In genomic region chr3R:30245739-30246589, dm6 we compare ENCODE assay signal across 5 fruit fly cellular contexts.
TF ChIP-seq lines count a peak whose summit lies in the region.

No protein-coding gene starts in this region.

- no peak for TF ChIP-seq CTCF in whole organism, embryonic (GFP tag; optimal IDR thresholded peaks at IDR 0.05; lab: Kevin White, UChicago)

TF ChIP-seq in whole organism, adult, 20 proteins besides CTCF, POLR2A, EP300 and RAD21:
- TF ChIP-seq cic (GFP tag; optimal IDR thresholded peaks at IDR 0.05; lab: Kevin White, UChicago), result no peak
- TF ChIP-seq kay (GFP tag; lab: Kevin White, UChicago; ENCODE audit: borderline replicate concordance), result peak; percentile 53

TF ChIP-seq in whole organism, embryonic, 481 proteins besides CTCF, POLR2A, EP300 and RAD21:
- TF ChIP-seq Ets65A (GFP tag; lab: Kevin White, UChicago) (peak; percentile 91), CG8290 (GFP tag; optimal IDR thresholded peaks at IDR 0.05; lab: Kevin White, UChicago) (no peak), CG8290 (tag; optimal IDR thresholded peaks at IDR 0.05; lab: Kevin White, UChicago) (no peak)

TF ChIP-seq in whole organism, prepupa, 60 proteins besides CTCF, POLR2A, EP300 and RAD21 (continues in another document):
- TF ChIP-seq CG6792 (GFP tag; optimal IDR thresholded peaks at IDR 0.05; lab: Kevin White, UChicago) (no peak), salr (GFP tag; optimal IDR thresholded peaks at IDR 0.05; lab: Kevin White, UChicago) (no peak), Eip75B (GFP tag; optimal IDR thresholded peaks at IDR 0.05; lab: Kevin White, UChicago) (no peak), eg (GFP tag; IDR thresholded peaks at IDR 0.05; lab: Robert Waterston, UW) (no peak), CG8119 (GFP tag; IDR thresholded peaks at IDR 0.05; lab: Robert Waterston, UW) (no peak), Gug (GFP tag; IDR thresholded peaks at IDR 0.05; lab: Robert Waterston, UW) (no peak), Ets96B (tag; optimal IDR thresholded peaks at IDR 0.05; lab: Kevin White, UChicago) (no peak), CG9139 (GFP tag; optimal IDR thresholded peaks at IDR 0.05; lab: Kevin White, UChicago) (no peak), CG3919 (GFP tag; optimal IDR thresholded peaks at IDR 0.05; lab: Kevin White, UChicago) (no peak), Smox (GFP tag; optimal IDR thresholded peaks at IDR 0.05; lab: Kevin White, UChicago) (peak; percentile 23), CG15336 (GFP tag; IDR thresholded peaks at IDR 0.05; lab: Robert Waterston, UW) (no peak), fd59A (GFP tag; optimal IDR thresholded peaks at IDR 0.05; lab: Kevin White, UChicago) (no peak), fkh (GFP tag; optimal IDR thresholded peaks at IDR 0.05; lab: Kevin White, UChicago) (no peak), Met (GFP tag; optimal IDR thresholded peaks at IDR 0.05; lab: Kevin White, UChicago) (peak; percentile 17), achi (GFP tag; optimal IDR thresholded peaks at IDR 0.05; lab: Kevin White, UChicago) (no peak), Sox102F (GFP tag; optimal IDR thresholded peaks at IDR 0.05; lab: Kevin White, UChicago) (peak; percentile 9), fd85E (GFP tag; optimal IDR thresholded peaks at IDR 0.05; lab: Kevin White, UChicago) (no peak), acj6 (GFP tag; optimal IDR thresholded peaks at IDR 0.05; lab: Kevin White, UChicago) (no peak), esn (GFP tag; optimal IDR thresholded peaks at IDR 0.05; lab: Kevin White, UChicago) (peak; percentile 41), vri (GFP tag; optimal IDR thresholded peaks at IDR 0.05; lab: Kevin White, UChicago) (no peak), CG6808 (GFP tag; optimal IDR thresholded peaks at IDR 0.05; lab: Kevin White, UChicago) (no peak), CG6163 (GFP tag; IDR thresholded peaks at IDR 0.05; lab: Robert Waterston, UW) (no peak), Sox14 (GFP tag; optimal IDR thresholded peaks at IDR 0.05; lab: Kevin White, UChicago) (peak; percentile 2), spab (GFP tag; optimal IDR thresholded peaks at IDR 0.05; lab: Kevin White, UChicago) (peak; percentile 9), CG6854 (GFP tag; optimal IDR thresholded peaks at IDR 0.05; lab: Kevin White, UChicago) (no peak), Hr39 (GFP tag; optimal IDR thresholded peaks at IDR 0.05; lab: Kevin White, UChicago) (peak; percentile 14), Eip78C (GFP tag; lab: Kevin White, UChicago) (peak; percentile 86), CG8632 (GFP tag; optimal IDR thresholded peaks at IDR 0.05; lab: Kevin White, UChicago) (peak; percentile 11), CG7368 (GFP tag; optimal IDR thresholded peaks at IDR 0.05; lab: Kevin White, UChicago) (no peak), CG31627 (GFP tag; optimal IDR thresholded peaks at IDR 0.05; lab: Kevin White, UChicago) (peak; percentile 7), OdsH (GFP tag; optimal IDR thresholded peaks at IDR 0.05; lab: Kevin White, UChicago) (no peak)

TF ChIP-seq in whole organism, pupa, 21 proteins besides CTCF, POLR2A, EP300 and RAD21:
- TF ChIP-seq Pif1A (GFP tag; optimal IDR thresholded peaks at IDR 0.05; lab: Kevin White, UChicago), result no peak
- no peak for TF ChIP-seq CG13204 (GFP tag; optimal IDR thresholded peaks at IDR 0.05; lab: Kevin White, UChicago)
- no peak for TF ChIP-seq gl (tag; optimal IDR thresholded peaks at IDR 0.05; lab: Kevin White, UChicago)
- no peak for TF ChIP-seq CG17806 (tag; optimal IDR thresholded peaks at IDR 0.05; lab: Kevin White, UChicago)
- no peak for TF ChIP-seq CG14655 (GFP tag; optimal IDR thresholded peaks at IDR 0.05; lab: Kevin White, UChicago)
- TF ChIP-seq fd96Ca (GFP tag; IDR thresholded peaks at IDR 0.05; lab: Robert Waterston, UW), result no peak
- TF ChIP-seq rn (GFP tag; IDR thresholded peaks at IDR 0.05; lab: Robert Waterston, UW), result no peak
- TF ChIP-seq D1 (tag; optimal IDR thresholded peaks at IDR 0.05; lab: Kevin White, UChicago), result no peak
- TF ChIP-seq CG15710 (tag; optimal IDR thresholded peaks at IDR 0.05; lab: Kevin White, UChicago), result peak; percentile 7
- TF ChIP-seq CG34367 (tag; optimal IDR thresholded peaks at IDR 0.05; lab: Kevin White, UChicago), result no peak
- no peak for TF ChIP-seq CG8301 (tag; optimal IDR thresholded peaks at IDR 0.05; lab: Kevin White, UChicago)
- peak; percentile 13 for TF ChIP-seq CG8159 (tag; optimal IDR thresholded peaks at IDR 0.05; lab: Kevin White, UChicago)
- no peak for TF ChIP-seq CG12605 (GFP tag; IDR thresholded peaks at IDR 0.05; lab: Robert Waterston, UW)
- no peak for TF ChIP-seq CG32121 (GFP tag; IDR thresholded peaks at IDR 0.05; lab: Robert Waterston, UW)
- no peak for TF ChIP-seq CG10348 (GFP tag; IDR thresholded peaks at IDR 0.05; lab: Robert Waterston, UW)
- TF ChIP-seq Snoo (tag; optimal IDR thresholded peaks at IDR 0.05; lab: Kevin White, UChicago), result no peak

TF ChIP-seq in whole organism, wandering third instar larva, 38 proteins besides CTCF, POLR2A, EP300 and RAD21:
- TF ChIP-seq dsf (GFP tag; optimal IDR thresholded peaks at IDR 0.05; lab: Kevin White, UChicago; ENCODE audit: borderline replicate concordance) (no peak), sv (GFP tag; optimal IDR thresholded peaks at IDR 0.05; lab: Kevin White, UChicago) (no peak), HLH106 (tag; optimal IDR thresholded peaks at IDR 0.05; lab: Kevin White, UChicago) (peak; percentile 7), ey (GFP tag; optimal IDR thresholded peaks at IDR 0.05; lab: Kevin White, UChicago) (peak; percentile 8), Abd-B (GFP tag; optimal IDR thresholded peaks at IDR 0.05; lab: Kevin White, UChicago) (no peak), Hr83 (GFP tag; optimal IDR thresholded peaks at IDR 0.05; lab: Kevin White, UChicago; ENCODE audit: poor library complexity, severe bottlenecking) (no peak), Hnf4 (GFP tag; optimal IDR thresholded peaks at IDR 0.05; lab: Kevin White, UChicago) (no peak), jim (GFP tag; optimal IDR thresholded peaks at IDR 0.05; lab: Kevin White, UChicago) (no peak), Vsx2 (GFP tag; optimal IDR thresholded peaks at IDR 0.05; lab: Kevin White, UChicago; ENCODE audit: partially characterized antibody) (no peak), lola (GFP tag; optimal IDR thresholded peaks at IDR 0.05; lab: Kevin White, UChicago) (no peak), Sp1 (GFP tag; optimal IDR thresholded peaks at IDR 0.05; lab: Kevin White, UChicago) (no peak), Mio (GFP tag; optimal IDR thresholded peaks at IDR 0.05; lab: Kevin White, UChicago) (no peak), Rel (GFP tag; optimal IDR thresholded peaks at IDR 0.05; lab: Kevin White, UChicago) (no peak), Rel (tag; optimal IDR thresholded peaks at IDR 0.05; lab: Kevin White, UChicago) (peak; percentile 93), foxo (GFP tag; optimal IDR thresholded peaks at IDR 0.05; lab: Kevin White, UChicago) (peak in 1 of 2 experiments; percentile 25), Dif (GFP tag; optimal IDR thresholded peaks at IDR 0.05; lab: Kevin White, UChicago; ENCODE audit: partially characterized antibody) (no peak), Dfd (GFP tag; optimal IDR thresholded peaks at IDR 0.05; lab: Kevin White, UChicago) (no peak), pan (optimal IDR thresholded peaks at IDR 0.05; lab: Kevin White, UChicago) (no peak), rgr (GFP tag; optimal IDR thresholded peaks at IDR 0.05; lab: Kevin White, UChicago) (peak; percentile 24), tai (GFP tag; optimal IDR thresholded peaks at IDR 0.05; lab: Kevin White, UChicago) (no peak), h (GFP tag; optimal IDR thresholded peaks at IDR 0.05; lab: Kevin White, UChicago) (peak; percentile 27), br (GFP tag; optimal IDR thresholded peaks at IDR 0.05; lab: Kevin White, UChicago) (no peak), brk (GFP tag; optimal IDR thresholded peaks at IDR 0.05; lab: Kevin White, UChicago) (no peak)
